Fruit fly (Drosophila melanogaster) whole organism, embryonic: ENCODE data around the gene CG3123.

Experiments
- Atf3 ChIP-seq: fragments of 200-800 bp; sonication (Bioruptor generic); optimal IDR thresholded peaks from 3 replicates; lab custom pipeline; 2016; ENCODE audit warnings: missing biosample characterization, missing genetic modification characterization
- CG10274 ChIP-seq: fragments of 200-800 bp; sonication (Bioruptor generic); optimal IDR thresholded peaks from 3 replicates; lab custom pipeline; 2017; ENCODE audit warnings: missing biosample characterization, mild to moderate bottlenecking, missing genetic modification characterization
- CG10565 ChIP-seq: fragments of 200-800 bp; sonication (Bioruptor generic); optimal IDR thresholded peaks from 3 replicates; lab custom pipeline; 2016; ENCODE audit warnings: missing biosample characterization, mild to moderate bottlenecking, missing genetic modification characterization
- CG10959 ChIP-seq: fragments of 200-800 bp; sonication (Bioruptor generic); IDR thresholded peaks from 2 replicates; pipeline ENCODE4 v1.3.6; 2022; ENCODE audit warnings: missing biosample characterization, missing genetic modification characterization
- CG11085 ChIP-seq: fragments of 200-800 bp; sonication (Bioruptor generic); IDR thresholded peaks from 2 replicates; pipeline ENCODE4 v1.3.6; 2022; ENCODE audit warnings: missing biosample characterization, missing genetic modification characterization
- CG12659 ChIP-seq: fragments of 200-800 bp; sonication (Bioruptor generic); optimal IDR thresholded peaks from 3 replicates; lab custom pipeline; 2017; ENCODE audit warnings: mild to moderate bottlenecking, missing biosample characterization, missing genetic modification reagents, missing genetic modification characterization
- CG13123 ChIP-seq: fragments of 200-800 bp; sonication (Bioruptor generic); optimal IDR thresholded peaks from 2 replicates; lab custom pipeline; 2016; ENCODE audit warnings: missing biosample characterization, missing genetic modification characterization
- CG13424 ChIP-seq: fragments of 200-800 bp; sonication (Bioruptor generic); optimal IDR thresholded peaks from 2 replicates; lab custom pipeline; 2019; ENCODE audit warnings: missing biosample characterization, mild to moderate bottlenecking, missing genetic modification characterization, moderate library complexity
- CG14667 ChIP-seq: fragments of 200-800 bp; sonication (Bioruptor generic); IDR thresholded peaks from 2 replicates; pipeline ENCODE4 v1.3.6; 2022; ENCODE audit warnings: missing biosample characterization, missing genetic modification characterization
- CG14710 ChIP-seq: fragments of 200-800 bp; sonication (Bioruptor generic); optimal IDR thresholded peaks from 3 replicates; lab custom pipeline; 2019; ENCODE audit warnings: missing biosample characterization, mild to moderate bottlenecking, missing genetic modification characterization, moderate library complexity
- CG16779 ChIP-seq: fragments of 200-800 bp; sonication (Bioruptor generic); IDR thresholded peaks from 2 replicates; pipeline ENCODE4 v1.3.6; 2022; ENCODE audit warnings: missing biosample characterization, missing genetic modification characterization
- CG16863 ChIP-seq: fragments of 200-800 bp; sonication (Bioruptor generic); optimal IDR thresholded peaks from 3 replicates; lab custom pipeline; 2016; ENCODE audit warnings: missing biosample characterization, missing genetic modification characterization
- CG17829 ChIP-seq: fragments of 200-800 bp; optimal IDR thresholded peaks from 2 replicates; lab custom pipeline; 2019; ENCODE audit warnings: missing biosample characterization, mild to moderate bottlenecking, missing genetic modification characterization, moderate library complexity
- CG2116 ChIP-seq: fragments of 200-800 bp; sonication (Bioruptor generic); optimal IDR thresholded peaks from 3 replicates; lab custom pipeline; 2018; ENCODE audit warnings: missing biosample characterization, mild to moderate bottlenecking, missing genetic modification characterization
- CG2120 ChIP-seq: fragments of 200-800 bp; sonication (Bioruptor generic); optimal IDR thresholded peaks from 3 replicates; lab custom pipeline; 2016; ENCODE audit warnings: missing biosample characterization, missing genetic modification characterization
- CG6175 ChIP-seq: fragments of 200-800 bp; sonication (Bioruptor generic); IDR thresholded peaks from 3 replicates; pipeline ENCODE4 v1.3.6; 2022; ENCODE audit warnings: missing biosample characterization, missing genetic modification characterization
- CG6689 ChIP-seq: fragments of 200-800 bp; sonication (Bioruptor generic); IDR thresholded peaks from 2 replicates; pipeline ENCODE4 v1.3.6; 2022; ENCODE audit warnings: missing biosample characterization, missing genetic modification characterization
- CG6765 ChIP-seq: fragments of 200-800 bp; sonication (Bioruptor generic); optimal IDR thresholded peaks from 3 replicates; lab custom pipeline; 2017; ENCODE audit warnings: missing biosample characterization, mild to moderate bottlenecking, missing genetic modification characterization
- CG7372 ChIP-seq: fragments of 200-800 bp; sonication (Bioruptor generic); IDR thresholded peaks from 2 replicates; pipeline ENCODE4 v1.3.6; 2022; ENCODE audit warnings: missing biosample characterization, missing genetic modification characterization
- CG7839 ChIP-seq: fragments of 200-800 bp; sonication (Bioruptor generic); optimal IDR thresholded peaks from 3 replicates; lab custom pipeline; 2018; ENCODE audit warnings: missing biosample characterization, mild to moderate bottlenecking, missing genetic modification characterization, moderate library complexity
- CG9609 ChIP-seq: fragments of 200-800 bp; sonication (Bioruptor generic); optimal IDR thresholded peaks from 3 replicates; lab custom pipeline; 2016; ENCODE audit warnings: missing biosample characterization, missing genetic modification characterization
- Dp ChIP-seq: fragments of 200-800 bp; sonication (Bioruptor generic); optimal IDR thresholded peaks from 2 replicates; lab custom pipeline; 2018; ENCODE audit warnings: missing biosample characterization, mild to moderate bottlenecking, missing genetic modification characterization, moderate library complexity
- Ets97D ChIP-seq: fragments of 200-800 bp; sonication (Bioruptor generic); optimal IDR thresholded peaks from 3 replicates; lab custom pipeline; 2016; ENCODE audit warnings: missing biosample characterization, missing genetic modification characterization
- Fer3 ChIP-seq: fragments of 200-800 bp; sonication (Bioruptor generic); optimal IDR thresholded peaks from 2 replicates; lab custom pipeline; 2018; ENCODE audit warnings: missing biosample characterization, mild to moderate bottlenecking, missing genetic modification characterization, moderate library complexity
- HLH3B ChIP-seq: fragments of 200-800 bp; sonication (Bioruptor generic); IDR thresholded peaks from 2 replicates; pipeline ENCODE4 v1.3.6; 2022; ENCODE audit warnings: missing biosample characterization, missing genetic modification characterization
- HLH4C ChIP-seq: fragments of 200-800 bp; sonication (Bioruptor generic); IDR thresholded peaks from 3 replicates; pipeline ENCODE4 v1.3.6; 2022; ENCODE audit warnings: missing biosample characterization, missing genetic modification characterization; ENCODE audit not compliant: partially characterized antibody
- Hsf ChIP-seq: fragments of 200-800 bp; sonication (Bioruptor generic); optimal IDR thresholded peaks from 3 replicates; lab custom pipeline; 2016; ENCODE audit warnings: missing biosample characterization, missing genetic modification characterization
- Nf-YC ChIP-seq: fragments of 200-800 bp; optimal IDR thresholded peaks from 3 replicates; lab custom pipeline; 2019; ENCODE audit warnings: missing biosample characterization, mild to moderate bottlenecking, missing genetic modification characterization, moderate library complexity
- Oli ChIP-seq: fragments of 200-800 bp; sonication (Bioruptor generic); optimal IDR thresholded peaks from 2 replicates; lab custom pipeline; 2018; ENCODE audit warnings: missing biosample characterization, mild to moderate bottlenecking, missing genetic modification characterization, moderate library complexity
- Poxn ChIP-seq: fragments of 200-800 bp; sonication (Bioruptor generic); IDR thresholded peaks from 2 replicates; pipeline ENCODE4 v1.3.6; 2022; ENCODE audit warnings: missing biosample characterization, missing genetic modification characterization
- Ravus ChIP-seq: fragments of 200-800 bp; sonication (Bioruptor generic); IDR thresholded peaks from 2 replicates; pipeline ENCODE4 v1.3.6; 2022; ENCODE audit warnings: missing biosample characterization, missing genetic modification characterization
- Rfx ChIP-seq: fragments of 200-800 bp; sonication (Bioruptor generic); IDR thresholded peaks from 2 replicates; pipeline ENCODE4 v1.3.6; 2022; ENCODE audit warnings: missing biosample characterization, missing genetic modification characterization
- Usf ChIP-seq: fragments of 200-800 bp; sonication (Bioruptor generic); optimal IDR thresholded peaks from 2 replicates; lab custom pipeline; 2017; ENCODE audit warnings: missing genotype, missing biosample characterization, missing genetic modification characterization
- YL-1 ChIP-seq: fragments of 200-800 bp; sonication (Bioruptor generic); optimal IDR thresholded peaks from 3 replicates; lab custom pipeline; 2017; ENCODE audit warnings: missing biosample characterization, mild to moderate bottlenecking, missing genetic modification characterization
- abd-A ChIP-seq: fragments of 200-800 bp; sonication (Bioruptor generic); optimal IDR thresholded peaks from 3 replicates; lab custom pipeline; 2019; ENCODE audit warnings: missing biosample characterization, mild to moderate bottlenecking, missing genetic modification characterization, moderate library complexity
- ac ChIP-seq: fragments of 200-800 bp; sonication (Bioruptor generic); optimal IDR thresholded peaks from 3 replicates; lab custom pipeline; 2017; ENCODE audit warnings: missing biosample characterization, mild to moderate bottlenecking, missing genetic modification characterization
- aop ChIP-seq: fragments of 200-800 bp; sonication (Bioruptor generic); IDR thresholded peaks from 2 replicates; pipeline ENCODE4 v1.3.6; 2022; ENCODE audit warnings: missing biosample characterization, missing genetic modification characterization
- ara ChIP-seq: fragments of 200-800 bp; sonication (Bioruptor generic); IDR thresholded peaks from 2 replicates; pipeline ENCODE4 v1.3.6; 2022; ENCODE audit warnings: missing biosample characterization, missing genetic modification characterization
- dan ChIP-seq: fragments of 200-800 bp; sonication (Bioruptor generic); IDR thresholded peaks from 2 replicates; pipeline ENCODE4 v1.3.6; 2022; ENCODE audit warnings: missing biosample characterization, missing genetic modification characterization
- dm ChIP-seq: fragments of 200-800 bp; sonication (Bioruptor generic); optimal IDR thresholded peaks from 3 replicates; lab custom pipeline; 2016; ENCODE audit warnings: missing biosample characterization, missing genetic modification characterization
- exex ChIP-seq: fragments of 200-800 bp; sonication (Bioruptor generic); optimal IDR thresholded peaks from 4 replicates; lab custom pipeline; 2018; ENCODE audit warnings: missing biosample characterization, mild to moderate bottlenecking, missing genetic modification characterization, moderate library complexity
- lmd ChIP-seq: fragments of 200-800 bp; sonication (Bioruptor generic); IDR thresholded peaks from 2 replicates; pipeline ENCODE4 v1.3.6; 2022; ENCODE audit warnings: missing biosample characterization, missing genetic modification characterization
- nom ChIP-seq: fragments of 200-800 bp; sonication (Bioruptor generic); optimal IDR thresholded peaks from 2 replicates; lab custom pipeline; 2017; ENCODE audit warnings: missing biosample characterization, missing genetic modification characterization, mild to moderate bottlenecking, moderate library complexity, missing genetic modification reagents
- pho ChIP-seq: fragments of 200-800 bp; sonication (Bioruptor generic); optimal IDR thresholded peaks from 2 replicates; lab custom pipeline; 2016; ENCODE audit warnings: missing biosample characterization, missing genetic modification characterization
- sim ChIP-seq: fragments of 200-800 bp; sonication (Bioruptor generic); IDR thresholded peaks from 2 replicates; pipeline ENCODE4 v1.3.6; 2022; ENCODE audit warnings: missing biosample characterization, missing genetic modification characterization
- slou ChIP-seq: fragments of 200-800 bp; sonication (Bioruptor generic); optimal IDR thresholded peaks from 3 replicates; lab custom pipeline; 2016; ENCODE audit warnings: missing biosample characterization, missing genetic modification characterization
- slp2 ChIP-seq: fragments of 200-800 bp; sonication (Bioruptor generic); optimal IDR thresholded peaks from 2 replicates; lab custom pipeline; 2016; ENCODE audit warnings: missing biosample characterization, missing genetic modification characterization
- stc ChIP-seq: fragments of 200-800 bp; sonication (Bioruptor generic); IDR thresholded peaks from 2 replicates; pipeline ENCODE4 v1.3.6; 2022; ENCODE audit warnings: missing biosample characterization, missing genetic modification characterization
- ttk ChIP-seq: fragments of 200-800 bp; sonication (Bioruptor generic); IDR thresholded peaks from 2 replicates; pipeline ENCODE4 v2.1.2; 2022; ENCODE audit warnings: missing biosample characterization, missing genetic modification characterization
- tup ChIP-seq: fragments of 200-800 bp; sonication (Bioruptor generic); optimal IDR thresholded peaks from 2 replicates; lab custom pipeline; 2016; ENCODE audit warnings: missing biosample characterization, mild to moderate bottlenecking, missing genetic modification characterization, moderate library complexity
- vnd ChIP-seq: fragments of 200-800 bp; sonication (Bioruptor generic); IDR thresholded peaks from 3 replicates; pipeline ENCODE4 v1.3.6; 2022; ENCODE audit warnings: missing biosample characterization, missing genetic modification characterization; ENCODE audit not compliant: partially characterized antibody

The CG3123 gene

DNA sequence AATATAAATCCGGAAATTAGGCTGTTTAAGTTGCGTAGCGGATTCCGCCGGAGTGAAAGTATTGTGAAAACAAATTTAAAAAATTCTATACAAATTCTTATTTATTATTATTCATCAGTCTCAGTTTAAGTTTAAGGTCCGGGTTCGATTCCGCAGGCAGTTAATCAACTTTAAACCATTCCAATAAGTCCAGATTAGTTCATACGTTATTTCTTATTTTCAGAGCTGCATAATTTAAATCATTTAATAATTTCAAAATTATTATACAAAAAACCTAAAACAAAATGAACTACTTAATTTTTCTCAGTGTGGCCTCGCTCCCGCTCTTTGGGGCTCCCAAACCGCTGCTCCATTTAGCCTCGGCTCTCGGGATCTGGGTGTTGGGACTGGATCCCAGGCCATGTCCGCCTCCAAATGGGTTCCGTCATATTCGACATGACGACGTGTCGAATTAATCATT is 5.1 kb upstream of the CG3123 start (continued):
- TF ChIP-seq sim (GFP tag; lab: Robert Waterston, UW) (peak; percentile 36; the same call in 1 of the 2 replicates), stc (GFP tag; lab: Robert Waterston, UW) (peak; percentile 62), CG14667 (GFP tag; lab: Robert Waterston, UW) (peak; percentile 57; the same call in 1 of the 2 replicates), Ets97D (GFP tag; lab: Kevin White, UChicago) (no peak), Nf-YC (tag; lab: Kevin White, UChicago) (peak; percentile 82), CG7372 (peak; percentile 72), CG6689 (peak; percentile 89), CG16863 (GFP tag; lab: Kevin White, UChicago) (peak; percentile 30), aop (GFP tag; lab: Robert Waterston, UW) (no peak), CG9609 (GFP tag; lab: Kevin White, UChicago) (no peak), CG12659 (GFP tag; lab: Kevin White, UChicago) (peak; percentile 94), CG11085 (GFP tag; lab: Robert Waterston, UW) (peak; percentile 41; the same call in 1 of the 2 replicates), Usf (GFP tag; lab: Kevin White, UChicago) (peak; percentile 86), CG10274 (GFP tag; lab: Kevin White, UChicago) (peak; percentile 62), dan (no peak), CG6175 (GFP tag; lab: Robert Waterston, UW) (no peak), ac (GFP tag; lab: Kevin White, UChicago) (peak; percentile 59), Oli (tag; lab: Kevin White, UChicago) (peak; percentile 94), CG13123 (GFP tag; lab: Kevin White, UChicago) (peak; percentile 45), Dp (no peak), CG13424 (tag; lab: Kevin White, UChicago) (peak; percentile 95), pho (GFP tag; lab: Kevin White, UChicago) (peak; percentile 58), exex (peak; percentile 50), abd-A (tag; lab: Kevin White, UChicago) (no peak), CG10565 (GFP tag; lab: Kevin White, UChicago) (peak; percentile 39), lmd (GFP tag; lab: Robert Waterston, UW) (peak; percentile 83), YL-1 (GFP tag; lab: Kevin White, UChicago) (peak; percentile 60), CG2120 (GFP tag; lab: Kevin White, UChicago) (peak; percentile 80), Rfx (GFP tag; lab: Robert Waterston, UW) (peak; percentile 66), HLH4C (GFP tag; lab: Robert Waterston, UW) (no peak), CG6765 (GFP tag; lab: Kevin White, UChicago) (peak; percentile 87), nom (peak; percentile 78), tup (GFP tag; lab: Kevin White, UChicago) (peak; percentile 62), ttk (peak; percentile 57; the same call in 1 of the 2 replicates), Ravus (GFP tag; lab: Robert Waterston, UW) (no peak), CG17829 (tag; lab: Kevin White, UChicago) (peak; percentile 93), CG14710 (tag; lab: Kevin White, UChicago) (peak; percentile 94), slou (GFP tag; lab: Kevin White, UChicago) (peak; percentile 77), CG16779 (no peak), CG10959 (GFP tag; lab: Robert Waterston, UW) (peak; percentile 55; the same call in 1 of the 2 replicates), Atf3 (GFP tag; lab: Kevin White, UChicago) (no peak), HLH3B (GFP tag; lab: Robert Waterston, UW) (peak; percentile 74), slp2 (GFP tag; lab: Kevin White, UChicago) (peak; percentile 29), CG2116 (GFP tag; lab: Kevin White, UChicago) (peak; percentile 62), CG7839 (tag; lab: Kevin White, UChicago) (peak; percentile 94), dm (GFP tag; lab: Kevin White, UChicago) (no peak), Fer3 (tag; lab: Kevin White, UChicago) (peak; percentile 74), vnd (GFP tag; lab: Robert Waterston, UW) (no peak), Poxn (peak; percentile 5; the same call in 1 of the 2 replicates), ara (peak; percentile 70), Hsf (peak; percentile 79)
